Worm (Caenorhabditis elegans) whole organism, late embryonic: ENCODE data around the gene srh-207.
"Not testable (repeated sequence)": the region's sequence is repeated elsewhere in the genome, so short reads cannot be mapped to it uniquely, and the experiment has no call there.

ENCODE experiments used
- F13H6.1 ChIP-seq: sonication (generic microtip); optimal IDR thresholded peaks from 2 replicates; lab custom pipeline; 2016; ENCODE audit warnings: missing genetic modification characterization, missing compliant biosample characterization
- ama-1 ChIP-seq: fragments of 150-350 bp; optimal IDR thresholded peaks from 2 replicates; lab custom pipeline; 2014
- elt-2 ChIP-seq: sonication (generic microtip); optimal IDR thresholded peaks from 2 replicates; lab custom pipeline; 2016; ENCODE audit warnings: missing genetic modification reagents, missing genetic modification characterization, missing compliant biosample characterization
- ets-4 ChIP-seq: sonication (generic microtip); optimal IDR thresholded peaks from 2 replicates; lab custom pipeline; 2016; ENCODE audit warnings: missing genetic modification characterization, missing compliant biosample characterization
- gmeb-2 ChIP-seq: sonication (generic microtip); optimal IDR thresholded peaks from 2 replicates; lab custom pipeline; 2016; ENCODE audit warnings: missing genetic modification characterization, inconsistent platforms, missing compliant biosample characterization
- lin-11 ChIP-seq: fragments of 200-800 bp; sonication (Bioruptor generic); optimal IDR thresholded peaks from 2 replicates; lab custom pipeline; 2018; ENCODE audit warnings: mild to moderate bottlenecking, missing genetic modification characterization, missing compliant biosample characterization
- nhr-11 ChIP-seq: fragments of 150-350 bp; optimal IDR thresholded peaks from 2 replicates; lab custom pipeline; 2014; ENCODE audit warnings: missing biosample characterization, missing genetic modification characterization
- pat-9 ChIP-seq: fragments of 200-800 bp; sonication (Bioruptor generic); optimal IDR thresholded peaks from 2 replicates; lab custom pipeline; 2018; ENCODE audit warnings: mild to moderate bottlenecking, missing genetic modification characterization, moderate library complexity, missing compliant biosample characterization
- pax-1 ChIP-seq: fragments of 150-350 bp; optimal IDR thresholded peaks from 2 replicates; lab custom pipeline; 2014; ENCODE audit warnings: missing biosample characterization, missing genetic modification characterization
- pqm-1 ChIP-seq: sonication (generic microtip); optimal IDR thresholded peaks from 2 replicates; lab custom pipeline; 2016; ENCODE audit warnings: missing genetic modification characterization, missing compliant biosample characterization
- sox-4 ChIP-seq: sonication (generic microtip); optimal IDR thresholded peaks from 2 replicates; lab custom pipeline; 2017; ENCODE audit warnings: mild to moderate bottlenecking, missing genetic modification characterization, inconsistent platforms, missing compliant biosample characterization
- unc-55 ChIP-seq: sonication (generic microtip); optimal IDR thresholded peaks from 2 replicates; lab custom pipeline; 2017; ENCODE audit warnings: missing biosample characterization, missing genetic modification reagents, missing genetic modification characterization
- zip-5 ChIP-seq: sonication (generic microtip); optimal IDR thresholded peaks from 2 replicates; lab custom pipeline; 2016; ENCODE audit warnings: missing genetic modification characterization, missing compliant biosample characterization
- ztf-16 ChIP-seq: sonication (generic microtip); optimal IDR thresholded peaks from 2 replicates; lab custom pipeline; 2017; ENCODE audit warnings: missing genetic modification characterization, missing compliant biosample characterization

ce11 chrV:18439469-18439868, 29.4 kb upstream of the srh-207 start, which contains the start of gene ZK262.9:
- TF ChIP-seq elt-2 (tag; lab: Kevin White, UChicago); ets-4 (tag; lab: Kevin White, UChicago); pqm-1 (tag; lab: Kevin White, UChicago); ztf-16 (tag; lab: Kevin White, UChicago); unc-55 (GFP tag; lab: Kevin White, UChicago); gmeb-2 (tag; lab: Kevin White, UChicago); lin-11 (tag; lab: Kevin White, UChicago); zip-5; pat-9; sox-4 (tag; lab: Kevin White, UChicago); pax-1 (tag; lab: Kevin White, UChicago); nhr-11; ama-1 (lab: Kevin White, UChicago); F13H6.1 (tag; lab: Kevin White, UChicago): not testable (repeated sequence)
